Worm (Caenorhabditis elegans) whole organism, L2 larva: ENCODE measurements around the gene K05F1.9.

Experiments used
- C34F6.9 ChIP-seq: fragments of 150-350 bp; optimal IDR thresholded peaks from 2 replicates; lab custom pipeline; 2014; ENCODE audit warnings: missing biosample characterization, missing genetic modification characterization
- R02D3.7 ChIP-seq: fragments of 150-350 bp; optimal IDR thresholded peaks from 2 replicates; lab custom pipeline; 2014; ENCODE audit warnings: missing biosample characterization, missing genetic modification characterization
- elt-1 ChIP-seq: fragments of 150-350 bp; optimal IDR thresholded peaks from 2 replicates; lab custom pipeline; 2014; ENCODE audit warnings: missing biosample characterization, missing genetic modification characterization
- nhr-237 ChIP-seq: fragments of 150-350 bp; optimal IDR thresholded peaks from 2 replicates; lab custom pipeline; 2014; ENCODE audit warnings: missing biosample characterization, missing genetic modification characterization
- skn-1 ChIP-seq: sonication (generic microtip); optimal IDR thresholded peaks from 2 replicates; lab custom pipeline; 2017; ENCODE audit warnings: missing biosample characterization, missing genetic modification characterization
- unc-62 ChIP-seq: fragments of 150-350 bp; optimal IDR thresholded peaks from 2 replicates; lab custom pipeline; 2014; ENCODE audit warnings: missing biosample characterization, missing genetic modification reagents, missing genetic modification characterization

DNA sequence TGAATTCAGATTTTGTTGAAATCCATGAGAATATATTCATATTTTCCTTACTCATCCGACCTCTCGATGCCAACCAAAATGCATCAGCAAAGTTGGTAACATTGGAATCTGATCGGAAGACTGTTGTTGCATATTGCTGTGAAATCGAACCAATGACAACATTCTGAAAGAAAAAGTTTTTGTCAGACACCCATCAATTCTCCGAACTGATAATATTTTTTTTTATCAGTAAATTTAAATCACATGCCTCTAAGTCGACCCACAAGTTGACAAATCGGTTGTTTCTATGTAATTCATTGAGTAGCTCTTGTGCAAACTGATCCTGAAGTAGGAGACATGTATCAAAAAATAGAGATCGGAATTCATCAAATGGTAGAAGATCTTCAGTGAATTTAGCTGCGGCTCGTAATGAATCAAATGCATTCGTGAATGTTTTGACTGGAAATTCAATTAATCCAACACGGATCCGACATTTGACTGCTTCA, 29.0 kb upstream of the K05F1.9 start, which contains the start of gene col-74:
- no peak for TF ChIP-seq elt-1
- TF ChIP-seq R02D3.7 (tag; lab: Kevin White, UChicago): no peak
- TF ChIP-seq nhr-237 (tag; lab: Kevin White, UChicago): no peak
- TF ChIP-seq skn-1 (tag; lab: Kevin White, UChicago): no peak
- no peak for TF ChIP-seq C34F6.9
- TF ChIP-seq unc-62 (GFP tag; lab: Kevin White, UChicago): no peak
